ENCODE assay signal across 3 worm cellular contexts in the genomic region with DNA sequence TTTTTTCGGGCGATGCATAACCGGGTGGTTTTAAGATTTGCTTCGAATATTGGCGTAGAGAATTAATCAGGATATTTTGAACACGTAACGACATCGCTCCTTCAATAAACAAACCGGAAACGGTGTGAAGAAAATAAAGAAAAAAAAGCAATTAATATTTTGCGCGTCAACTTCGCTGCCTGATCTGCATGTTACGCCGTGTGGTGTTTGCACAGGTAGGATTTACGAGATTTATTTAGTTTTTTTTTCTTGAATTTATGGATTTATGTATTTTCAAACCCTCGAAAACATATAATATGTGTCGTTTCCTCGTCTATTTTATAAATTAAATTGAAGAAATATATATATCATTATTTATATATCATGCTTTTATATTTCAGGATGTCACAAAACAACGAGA.
TF ChIP-seq lines count a peak whose summit lies in the region.

A gene (minus strand): TSS at position 99 of the 400 bp plus-strand sequence.
A gene (plus strand): TSS at position 375 of the 400 bp plus-strand sequence.

TF ChIP-seq in whole organism, L1 larva, 84 proteins besides CTCF, POLR2A, EP300 and RAD21 (continued from another document and continues in another):
- TF ChIP-seq unc-130 (tag; optimal IDR thresholded peaks at IDR 0.05; lab: Kevin White, UChicago): peak; percentile 63
- TF ChIP-seq irx-1 (tag; optimal IDR thresholded peaks at IDR 0.05; lab: Kevin White, UChicago): no peak
- no peak for TF ChIP-seq zip-4 (GFP tag; optimal IDR thresholded peaks at IDR 0.05; lab: Kevin White, UChicago)
- TF ChIP-seq nhr-84 (tag; optimal IDR thresholded peaks at IDR 0.05; lab: Kevin White, UChicago): no peak
- TF ChIP-seq ztf-11 (tag; optimal IDR thresholded peaks at IDR 0.05; lab: Kevin White, UChicago): no peak
- no peak for TF ChIP-seq nhr-19 (GFP tag; conservative IDR thresholded peaks at IDR 0.05; lab: Robert Waterston, UW)
- no peak for TF ChIP-seq efl-3 (GFP tag; optimal IDR thresholded peaks at IDR 0.05; lab: Kevin White, UChicago)
- no peak for TF ChIP-seq ama-1 (optimal IDR thresholded peaks at IDR 0.05; lab: Kevin White, UChicago)
- TF ChIP-seq lin-35 (GFP tag; optimal IDR thresholded peaks at IDR 0.05; lab: Kevin White, UChicago): peak; percentile 36 to 50
- peak; percentile 86 for TF ChIP-seq F16B12.6 (tag; optimal IDR thresholded peaks at IDR 0.05; lab: Kevin White, UChicago)
- no peak for TF ChIP-seq nhr-76 (tag; optimal IDR thresholded peaks at IDR 0.05; lab: Kevin White, UChicago)
- no peak for TF ChIP-seq tbx-2 (tag; optimal IDR thresholded peaks at IDR 0.05; lab: Kevin White, UChicago)
- no peak for TF ChIP-seq unc-30 (tag; optimal IDR thresholded peaks at IDR 0.05; lab: Kevin White, UChicago)
- TF ChIP-seq ceh-82 (tag; optimal IDR thresholded peaks at IDR 0.05; lab: Kevin White, UChicago): peak in 1 of 3 experiments; percentile 17
- TF ChIP-seq egl-13 (tag; optimal IDR thresholded peaks at IDR 0.05; lab: Kevin White, UChicago): no peak
- peak; percentile 23 to 62 (median 41) for TF ChIP-seq dpl-1 (GFP tag; optimal IDR thresholded peaks at IDR 0.05; lab: Kevin White, UChicago)
- TF ChIP-seq nhr-77 (tag; optimal IDR thresholded peaks at IDR 0.05; lab: Kevin White, UChicago): no peak
- TF ChIP-seq dsc-1 (tag; optimal IDR thresholded peaks at IDR 0.05; lab: Kevin White, UChicago): no peak
- no peak for TF ChIP-seq lin-39 (tag; optimal IDR thresholded peaks at IDR 0.05; lab: Kevin White, UChicago)
- peak; percentile 46 for TF ChIP-seq snu-23 (GFP tag; optimal IDR thresholded peaks at IDR 0.05; lab: Kevin White, UChicago)
- TF ChIP-seq efl-1 (optimal IDR thresholded peaks at IDR 0.05; lab: Kevin White, UChicago): peak; percentile 39 to 48
- peak; percentile 62 to 94 for TF ChIP-seq efl-1 (GFP tag; optimal IDR thresholded peaks at IDR 0.05 in 1 of 2; lab: Kevin White, UChicago)
- TF ChIP-seq lin-13 (GFP tag; optimal IDR thresholded peaks at IDR 0.05; lab: Kevin White, UChicago): no peak
- peak; percentile 25 for TF ChIP-seq nhr-85 (tag; lab: Kevin White, UChicago)
- TF ChIP-seq skn-1 (tag; optimal IDR thresholded peaks at IDR 0.05; lab: Kevin White, UChicago): no peak
- TF ChIP-seq unc-62 (GFP tag; optimal IDR thresholded peaks at IDR 0.05; lab: Kevin White, UChicago): no peak
- no peak for TF ChIP-seq sox-4 (tag; optimal IDR thresholded peaks at IDR 0.05; lab: Kevin White, UChicago)
- no peak for TF ChIP-seq mab-9 (GFP tag; IDR thresholded peaks at IDR 0.05; lab: Robert Waterston, UW)
- TF ChIP-seq C16A3.4 (tag; optimal IDR thresholded peaks at IDR 0.05; lab: Kevin White, UChicago): no peak
- peak; percentile 12 for TF ChIP-seq xbp-1 (tag; optimal IDR thresholded peaks at IDR 0.05; lab: Kevin White, UChicago)
- no peak for TF ChIP-seq nhr-11 (tag; optimal IDR thresholded peaks at IDR 0.05; lab: Kevin White, UChicago)
- peak; percentile 31 for TF ChIP-seq nhr-47 (tag; optimal IDR thresholded peaks at IDR 0.05; lab: Kevin White, UChicago)
- no peak for TF ChIP-seq fkh-10 (GFP tag; optimal IDR thresholded peaks at IDR 0.05; lab: Kevin White, UChicago)
- no peak for TF ChIP-seq zag-1 (tag; optimal IDR thresholded peaks at IDR 0.05; lab: Kevin White, UChicago)
- no peak for TF ChIP-seq egl-27 (tag; optimal IDR thresholded peaks at IDR 0.05; lab: Kevin White, UChicago)
- no peak for TF ChIP-seq aly-2 (tag; optimal IDR thresholded peaks at IDR 0.05; lab: Kevin White, UChicago)
- no peak for TF ChIP-seq hpl-2 (GFP tag; optimal IDR thresholded peaks at IDR 0.05; lab: Kevin White, UChicago)
- TF ChIP-seq mef-2 (tag; optimal IDR thresholded peaks at IDR 0.05; lab: Kevin White, UChicago): no peak
- TF ChIP-seq Y116A8C.19 (tag; optimal IDR thresholded peaks at IDR 0.05; lab: Kevin White, UChicago; ENCODE audit: borderline replicate concordance): no peak
- TF ChIP-seq lin-15B (tag; optimal IDR thresholded peaks at IDR 0.05; lab: Kevin White, UChicago): peak; percentile 4
- no peak for TF ChIP-seq grh-1 (GFP tag; IDR thresholded peaks at IDR 0.05; lab: Robert Waterston, UW)
- TF ChIP-seq mdl-1 (tag; optimal IDR thresholded peaks at IDR 0.05; lab: Kevin White, UChicago): no peak
- peak; percentile 34 for TF ChIP-seq nhr-71 (tag; optimal IDR thresholded peaks at IDR 0.05; lab: Kevin White, UChicago)
- no peak for TF ChIP-seq pax-3 (tag; optimal IDR thresholded peaks at IDR 0.05; lab: Kevin White, UChicago)

TF ChIP-seq in whole organism, L2 larva, 48 proteins besides CTCF, POLR2A, EP300 and RAD21 (continued from another document):
- TF ChIP-seq elt-1 (tag; optimal IDR thresholded peaks at IDR 0.05; lab: Kevin White, UChicago) (no peak), sma-3 (GFP tag; optimal IDR thresholded peaks at IDR 0.05; lab: Kevin White, UChicago) (no peak), ztf-11 (tag; optimal IDR thresholded peaks at IDR 0.05; lab: Kevin White, UChicago) (no peak), nhr-129 (tag; optimal IDR thresholded peaks at IDR 0.05; lab: Kevin White, UChicago) (no peak), lin-39 (tag; optimal IDR thresholded peaks at IDR 0.05; lab: Kevin White, UChicago) (no peak), snpc-4 (tag; optimal IDR thresholded peaks at IDR 0.05; lab: Kevin White, UChicago) (no peak), blmp-1 (tag; optimal IDR thresholded peaks at IDR 0.05; lab: Kevin White, UChicago; ENCODE audit: insufficient read depth) (no peak), nhr-77 (tag; optimal IDR thresholded peaks at IDR 0.05; lab: Kevin White, UChicago) (no peak), lin-13 (GFP tag; optimal IDR thresholded peaks at IDR 0.05; lab: Kevin White, UChicago) (no peak)

TF ChIP-seq in whole organism, L4 larva, 104 proteins besides CTCF, POLR2A, EP300 and RAD21 (continued from another document):
- TF ChIP-seq ceh-20 (GFP tag; IDR thresholded peaks at IDR 0.05; lab: Robert Waterston, UW) (no peak), nhr-111 (GFP tag; optimal IDR thresholded peaks at IDR 0.05; lab: Kevin White, UChicago) (no peak)
TF ChIP-seq in whole organism, L4 larva: peak in this region for 6.
